Worm (Caenorhabditis elegans): ENCODE data around the gene gcsh-1.

ce11 chrX:14507992-14508391, 6.9 kb downstream of the gcsh-1 start:
- TF ChIP-seq ZK546.5 (tag; optimal IDR thresholded peaks at IDR 0.05) (no peak), mes-2 (tag; optimal IDR thresholded peaks at IDR 0.05; ENCODE audit: poor library complexity, severe bottlenecking) (no peak), mdt-29 (GFP tag; IDR thresholded peaks at IDR 0.05) (no peak), snpc-4 (tag; optimal IDR thresholded peaks at IDR 0.05) (no peak), ctbp-1 (GFP tag; IDR thresholded peaks at IDR 0.05) (no peak), lin-13 (GFP tag; optimal IDR thresholded peaks at IDR 0.05) (no peak), nhr-76 (tag; optimal IDR thresholded peaks at IDR 0.05) (no peak), zag-1 (tag; optimal IDR thresholded peaks at IDR 0.05) (no peak)

Measured in whole organism, L4 larva.